Fruit fly (Drosophila melanogaster) whole organism, prepupa: ENCODE results near the gene CG14984.

Experiments
- Blimp-1 ChIP-seq: fragments of 200-800 bp; sonication (Bioruptor generic); optimal IDR thresholded peaks from 3 replicates; lab custom pipeline; 2017; ENCODE audit warnings: missing biosample characterization, missing genetic modification characterization, mild to moderate bottlenecking, moderate library complexity, missing genetic modification reagents
- CG10631 ChIP-seq: fragments of 200-800 bp; sonication (Bioruptor generic); optimal IDR thresholded peaks from 2 replicates; lab custom pipeline; 2016; ENCODE audit warnings: missing biosample characterization, missing genetic modification characterization
- CG11294 ChIP-seq: fragments of 200-800 bp; sonication (Bioruptor generic); IDR thresholded peaks from 2 replicates; pipeline ENCODE4 v1.3.6; 2022; ENCODE audit warnings: missing biosample characterization, missing genetic modification characterization
- CG11762 ChIP-seq: fragments of 200-800 bp; sonication (Bioruptor generic); optimal IDR thresholded peaks from 3 replicates; lab custom pipeline; 2016; ENCODE audit warnings: missing biosample characterization, missing genetic modification characterization; ENCODE audit not compliant: insufficient read depth
- CG11902 ChIP-seq: fragments of 200-800 bp; sonication (Bioruptor generic); optimal IDR thresholded peaks from 3 replicates; lab custom pipeline; 2016; ENCODE audit warnings: missing biosample characterization, missing genetic modification characterization
- CG1621 ChIP-seq: fragments of 200-800 bp; sonication (Bioruptor generic); optimal IDR thresholded peaks from 3 replicates; lab custom pipeline; 2018; ENCODE audit warnings: missing biosample characterization, mild to moderate bottlenecking, missing genetic modification characterization
- CG16779 ChIP-seq: fragments of 200-800 bp; sonication (Bioruptor generic); optimal IDR thresholded peaks from 3 replicates; lab custom pipeline; 2017; ENCODE audit warnings: missing biosample characterization, mild to moderate bottlenecking, missing genetic modification characterization
- CG3032 ChIP-seq: fragments of 200-800 bp; optimal IDR thresholded peaks from 2 replicates; lab custom pipeline; 2019; ENCODE audit warnings: missing biosample characterization, mild to moderate bottlenecking, missing genetic modification characterization, moderate library complexity
- CG31627 ChIP-seq: fragments of 200-800 bp; sonication (Bioruptor generic); optimal IDR thresholded peaks from 3 replicates; lab custom pipeline; 2016; ENCODE audit warnings: missing biosample characterization, missing genetic modification characterization
- CG32006 ChIP-seq: fragments of 200-800 bp; sonication (Bioruptor generic); optimal IDR thresholded peaks from 3 replicates; lab custom pipeline; 2017; ENCODE audit warnings: missing biosample characterization, mild to moderate bottlenecking, missing genetic modification characterization
- CG34406 ChIP-seq: fragments of 200-800 bp; sonication (Bioruptor generic); optimal IDR thresholded peaks from 3 replicates; lab custom pipeline; 2016; ENCODE audit warnings: missing biosample characterization, missing genetic modification characterization
- CG3919 ChIP-seq: fragments of 200-800 bp; sonication (Bioruptor generic); optimal IDR thresholded peaks from 3 replicates; lab custom pipeline; 2016; ENCODE audit warnings: missing biosample characterization, missing genetic modification characterization
- CG6163 ChIP-seq: fragments of 200-800 bp; sonication (Bioruptor generic); IDR thresholded peaks from 3 replicates; pipeline ENCODE4 v1.3.6; 2022; ENCODE audit warnings: missing biosample characterization, missing genetic modification characterization
- CG6792 ChIP-seq: fragments of 200-800 bp; sonication (Bioruptor generic); optimal IDR thresholded peaks from 3 replicates; lab custom pipeline; 2016; ENCODE audit warnings: missing biosample characterization, missing genetic modification characterization
- CG6808 ChIP-seq: fragments of 200-800 bp; sonication (Bioruptor generic); optimal IDR thresholded peaks from 3 replicates; lab custom pipeline; 2017; ENCODE audit warnings: missing biosample characterization, missing genetic modification characterization, mild to moderate bottlenecking, moderate library complexity, missing genetic modification reagents
- CG6854 ChIP-seq: fragments of 200-800 bp; sonication (Bioruptor generic); optimal IDR thresholded peaks from 2 replicates; lab custom pipeline; 2017; ENCODE audit warnings: missing biosample characterization, mild to moderate bottlenecking, missing genetic modification characterization
- CG7368 ChIP-seq: fragments of 200-800 bp; sonication (Bioruptor generic); optimal IDR thresholded peaks from 3 replicates; lab custom pipeline; 2016; ENCODE audit warnings: missing biosample characterization, missing genetic modification characterization
- CG8319 ChIP-seq: fragments of 200-800 bp; sonication (Bioruptor generic); optimal IDR thresholded peaks from 3 replicates; lab custom pipeline; 2016; ENCODE audit warnings: missing biosample characterization, missing genetic modification characterization
- CG8632 ChIP-seq: fragments of 200-800 bp; sonication (Bioruptor generic); optimal IDR thresholded peaks from 3 replicates; lab custom pipeline; 2016; ENCODE audit warnings: missing biosample characterization, missing genetic modification characterization
- CG9139 ChIP-seq: fragments of 200-800 bp; sonication (Bioruptor generic); optimal IDR thresholded peaks from 3 replicates; lab custom pipeline; 2017; ENCODE audit warnings: missing biosample characterization, mild to moderate bottlenecking, missing genetic modification characterization
- Eip75B ChIP-seq: fragments of 200-800 bp; sonication (Bioruptor generic); optimal IDR thresholded peaks from 3 replicates; lab custom pipeline; 2016; ENCODE audit warnings: missing biosample characterization, missing genetic modification characterization
- Eip78C ChIP-seq: fragments of 200-800 bp; sonication (Bioruptor generic); peaks from one replicate; lab custom pipeline; 2016; ENCODE audit warnings: missing biosample characterization, missing genetic modification characterization
- Eip93F ChIP-seq: fragments of 200-800 bp; sonication (Bioruptor generic); optimal IDR thresholded peaks from 2 replicates; lab custom pipeline; 2016; ENCODE audit warnings: missing biosample characterization, mild to moderate bottlenecking, missing genetic modification characterization
- Ets96B ChIP-seq: fragments of 200-800 bp; optimal IDR thresholded peaks from 2 replicates; lab custom pipeline; 2019; ENCODE audit warnings: missing biosample characterization, mild to moderate bottlenecking, missing genetic modification characterization, moderate library complexity
- Gug ChIP-seq: fragments of 200-800 bp; sonication (Bioruptor generic); IDR thresholded peaks from 2 replicates; pipeline ENCODE4 v1.3.6; 2022; ENCODE audit warnings: missing biosample characterization, missing genetic modification characterization
- Hr38 ChIP-seq: sonication (Bioruptor generic); optimal IDR thresholded peaks from 2 replicates; lab custom pipeline; 2016; ENCODE audit warnings: missing biosample characterization, missing genetic modification characterization
- Hr39 ChIP-seq: fragments of 200-800 bp; sonication (Bioruptor generic); optimal IDR thresholded peaks from 2 replicates; lab custom pipeline; 2016; ENCODE audit warnings: missing biosample characterization, missing genetic modification characterization
- Hr4 ChIP-seq: fragments of 200-800 bp; sonication (Bioruptor generic); optimal IDR thresholded peaks from 3 replicates; lab custom pipeline; 2016; ENCODE audit warnings: missing biosample characterization, missing genetic modification characterization
- Lpt ChIP-seq: fragments of 200-800 bp; sonication (Bioruptor generic); optimal IDR thresholded peaks from 3 replicates; lab custom pipeline; 2016; ENCODE audit warnings: missing biosample characterization, missing genetic modification characterization
- OdsH ChIP-seq: fragments of 200-800 bp; sonication (Bioruptor generic); optimal IDR thresholded peaks from 3 replicates; lab custom pipeline; 2016; ENCODE audit warnings: missing biosample characterization, missing genetic modification characterization
- Smox ChIP-seq: fragments of 200-800 bp; sonication (Bioruptor generic); optimal IDR thresholded peaks from 3 replicates; lab custom pipeline; 2016; ENCODE audit warnings: missing biosample characterization, missing genetic modification characterization
- Sox102F ChIP-seq: fragments of 200-800 bp; sonication (Bioruptor generic); optimal IDR thresholded peaks from 2 replicates; lab custom pipeline; 2016; ENCODE audit warnings: missing biosample characterization, mild to moderate bottlenecking, missing genetic modification characterization
- Sox14 ChIP-seq: fragments of 200-800 bp; sonication (Bioruptor generic); optimal IDR thresholded peaks from 3 replicates; lab custom pipeline; 2016; ENCODE audit warnings: missing biosample characterization, missing genetic modification characterization
- Sox15 ChIP-seq: fragments of 200-800 bp; sonication (Bioruptor generic); optimal IDR thresholded peaks from 3 replicates; lab custom pipeline; 2016; ENCODE audit warnings: missing biosample characterization, missing genetic modification characterization
- dsx ChIP-seq: fragments of 200-800 bp; optimal IDR thresholded peaks from 3 replicates; lab custom pipeline; 2019; ENCODE audit warnings: missing biosample characterization, mild to moderate bottlenecking, missing genetic modification characterization, moderate library complexity; ENCODE audit not compliant: poor library complexity, severe bottlenecking
- eg ChIP-seq: fragments of 200-800 bp; sonication (Bioruptor generic); IDR thresholded peaks from 3 replicates; pipeline ENCODE4 v1.3.6; 2022; ENCODE audit warnings: missing biosample characterization, missing genetic modification characterization
- esn ChIP-seq: fragments of 200-800 bp; sonication (Bioruptor generic); optimal IDR thresholded peaks from 2 replicates; lab custom pipeline; 2016; ENCODE audit warnings: missing biosample characterization, mild to moderate bottlenecking, missing genetic modification characterization, moderate library complexity
- fd59A ChIP-seq: fragments of 200-800 bp; sonication (Bioruptor generic); optimal IDR thresholded peaks from 2 replicates; lab custom pipeline; 2017; ENCODE audit warnings: missing biosample characterization, mild to moderate bottlenecking, missing genetic modification characterization, missing genetic modification reagents
- fd85E ChIP-seq: fragments of 200-800 bp; sonication (Bioruptor generic); optimal IDR thresholded peaks from 3 replicates; lab custom pipeline; 2016; ENCODE audit warnings: missing biosample characterization, missing genetic modification characterization
- fkh ChIP-seq: fragments of 200-800 bp; sonication (Bioruptor generic); optimal IDR thresholded peaks from 3 replicates; lab custom pipeline; 2017; ENCODE audit warnings: missing biosample characterization, mild to moderate bottlenecking, missing genetic modification characterization, moderate library complexity
- lz ChIP-seq: fragments of 200-800 bp; sonication (Bioruptor generic); optimal IDR thresholded peaks from 3 replicates; lab custom pipeline; 2016; ENCODE audit warnings: missing biosample characterization, missing genetic modification characterization
- net ChIP-seq: fragments of 200-800 bp; sonication (Bioruptor generic); optimal IDR thresholded peaks from 3 replicates; lab custom pipeline; 2016; ENCODE audit warnings: missing biosample characterization, missing genetic modification characterization
- pdm3 ChIP-seq: fragments of 200-800 bp; sonication (Bioruptor generic); optimal IDR thresholded peaks from 3 replicates; lab custom pipeline; 2016; ENCODE audit warnings: missing biosample characterization, missing genetic modification characterization
- salr ChIP-seq, 2 experiments: fragments of 200-800 bp; sonication (Bioruptor generic); optimal IDR thresholded peaks; 3 replicates each; lab custom pipeline; 2016 to 2018; ENCODE audit warnings: missing biosample characterization in 2 of 2, missing genetic modification characterization in 2 of 2, mild to moderate bottlenecking in 1 of 2
- ss ChIP-seq, 2 experiments: fragments of 200-800 bp; sonication (Bioruptor generic); optimal IDR thresholded peaks; 2 replicates in 1 of 2; 3 replicates in 1 of 2; lab custom pipeline; 2017 to 2018; ENCODE audit warnings: mild to moderate bottlenecking in 2 of 2, missing biosample characterization in 2 of 2, missing genetic modification characterization in 2 of 2, moderate library complexity in 1 of 2
- svp ChIP-seq: fragments of 200-800 bp; sonication (Bioruptor generic); peaks from one replicate; lab custom pipeline; 2016; ENCODE audit warnings: missing biosample characterization, missing genetic modification characterization
- topi ChIP-seq: fragments of 200-800 bp; sonication (Bioruptor generic); optimal IDR thresholded peaks from 3 replicates; lab custom pipeline; 2016; ENCODE audit warnings: missing biosample characterization, missing genetic modification characterization
- vri ChIP-seq: fragments of 200-800 bp; sonication (Bioruptor generic); optimal IDR thresholded peaks from 3 replicates; lab custom pipeline; 2016; ENCODE audit warnings: missing biosample characterization, mild to moderate bottlenecking, missing genetic modification characterization

The CG14984 gene

dm6 chr3L:3903301-3903700 lies 49.0 kb downstream of the CG14984 start, which contains the start of gene Sc2:
TSS of gene Sc2 (plus strand) at chr3L:3903492.
- TF ChIP-seq eg (GFP tag; lab: Robert Waterston, UW): no peak
- TF ChIP-seq CG6163 (GFP tag; lab: Robert Waterston, UW): peak; percentile 41; the same call in 1 of the 3 replicates

- TF ChIP-seq CG31627 (GFP tag; lab: Kevin White, UChicago) (peak; percentile 79), Gug (GFP tag; lab: Robert Waterston, UW) (no peak), CG8319 (peak; percentile 30), OdsH (peak; percentile 60), fkh (GFP tag; lab: Kevin White, UChicago) (no peak), CG9139 (GFP tag; lab: Kevin White, UChicago) (peak; percentile 55), CG6808 (GFP tag; lab: Kevin White, UChicago) (peak; percentile 44), esn (peak; percentile 76), Sox102F (peak; percentile 62), CG3032 (peak; percentile 45), Hr38 (GFP tag; lab: Kevin White, UChicago) (no peak), CG1621 (tag; lab: Kevin White, UChicago) (peak; percentile 26), lz (peak; percentile 77), CG11762 (GFP tag; lab: Kevin White, UChicago) (no peak), CG6163 (GFP tag; lab: Robert Waterston, UW) (no peak), net (GFP tag; lab: Kevin White, UChicago) (peak; percentile 65), Eip93F (GFP tag; lab: Kevin White, UChicago) (no peak), CG8632 (GFP tag; lab: Kevin White, UChicago) (peak; percentile 49), topi (peak; percentile 57), Hr4 (GFP tag; lab: Kevin White, UChicago) (peak; percentile 60), vri (GFP tag; lab: Kevin White, UChicago) (peak; percentile 57), CG16779 (no peak), CG3919 (peak; percentile 53), CG34406 (GFP tag; lab: Kevin White, UChicago) (peak; percentile 47), CG6792 (peak; percentile 58), Lpt (GFP tag; lab: Kevin White, UChicago) (peak; percentile 31), salr (GFP tag; optimal IDR thresholded peaks at IDR 0.05; lab: Kevin White, UChicago) (peak in 1 of 2 experiments; percentile 77), CG7368 (GFP tag; lab: Kevin White, UChicago) (peak; percentile 28), dsx (GFP tag; lab: Kevin White, UChicago) (no peak), CG11294 (no peak), Smox (GFP tag; lab: Kevin White, UChicago) (peak; percentile 75), CG11902 (GFP tag; lab: Kevin White, UChicago) (peak; percentile 59), CG32006 (peak; percentile 72), CG10631 (peak; percentile 71), Hr39 (peak; percentile 66), ss (GFP tag; optimal IDR thresholded peaks at IDR 0.05; lab: Kevin White, UChicago) (peak in 1 of 2 experiments; percentile 32), Eip78C (GFP tag; lab: Kevin White, UChicago) (peak; percentile 90), fd59A (GFP tag; lab: Kevin White, UChicago) (peak; percentile 35), pdm3 (peak; percentile 75), Blimp-1 (GFP tag; lab: Kevin White, UChicago) (no peak), svp (GFP tag; lab: Kevin White, UChicago) (peak; percentile 81), CG6854 (GFP tag; lab: Kevin White, UChicago) (peak; percentile 29), eg (GFP tag; lab: Robert Waterston, UW) (no peak), fd85E (GFP tag; lab: Kevin White, UChicago) (peak; percentile 11), Ets96B (tag; lab: Kevin White, UChicago) (peak; percentile 31), Eip75B (GFP tag; lab: Kevin White, UChicago) (peak; percentile 54), Sox15 (GFP tag; lab: Kevin White, UChicago) (peak; percentile 68), Sox14 (GFP tag; lab: Kevin White, UChicago) (no peak)
Observed at dm6 chr3L:3902491-3903198, 49.7 kb downstream of the CG14984 start, which contains the start of gene Ubi-p63E. TSS of gene Ubi-p63E (minus strand) at chr3L:3903184.
